Fruit fly (Drosophila melanogaster) whole organism, embryonic: ENCODE measurements around the gene nolo.

Experiments
- CG10431 ChIP-seq: fragments of 200-800 bp; sonication (Bioruptor generic); optimal IDR thresholded peaks from 3 replicates; lab custom pipeline; 2018; ENCODE audit warnings: missing biosample characterization, mild to moderate bottlenecking, missing genetic modification characterization
- CG10462 ChIP-seq: fragments of 200-800 bp; sonication (Bioruptor generic); optimal IDR thresholded peaks from 2 replicates; lab custom pipeline; 2016; ENCODE audit warnings: missing biosample characterization, missing genetic modification characterization
- CG10565 ChIP-seq: fragments of 200-800 bp; sonication (Bioruptor generic); optimal IDR thresholded peaks from 3 replicates; lab custom pipeline; 2016; ENCODE audit warnings: missing biosample characterization, mild to moderate bottlenecking, missing genetic modification characterization
- CG10654 ChIP-seq: fragments of 200-800 bp; sonication (Bioruptor generic); optimal IDR thresholded peaks from 2 replicates; lab custom pipeline; 2016; ENCODE audit warnings: missing biosample characterization, missing genetic modification characterization
- CG11723 ChIP-seq: fragments of 200-800 bp; sonication (Bioruptor generic); optimal IDR thresholded peaks from 2 replicates; lab custom pipeline; 2017; ENCODE audit warnings: missing biosample characterization, mild to moderate bottlenecking, missing genetic modification characterization
- CG12155 ChIP-seq: fragments of 200-800 bp; sonication (Bioruptor generic); optimal IDR thresholded peaks from 3 replicates; lab custom pipeline; 2016; ENCODE audit warnings: missing biosample characterization, missing genetic modification characterization
- CG13123 ChIP-seq: fragments of 200-800 bp; sonication (Bioruptor generic); optimal IDR thresholded peaks from 2 replicates; lab custom pipeline; 2016; ENCODE audit warnings: missing biosample characterization, missing genetic modification characterization
- CG14860 ChIP-seq: fragments of 200-800 bp; sonication (Bioruptor generic); IDR thresholded peaks from 3 replicates; pipeline ENCODE4 v1.3.6; 2022; ENCODE audit warnings: missing biosample characterization, missing genetic modification characterization; ENCODE audit not compliant: partially characterized antibody
- CG15269 ChIP-seq: fragments of 200-800 bp; sonication (Bioruptor generic); optimal IDR thresholded peaks from 2 replicates; lab custom pipeline; 2018; ENCODE audit warnings: missing biosample characterization, mild to moderate bottlenecking, missing genetic modification characterization, moderate library complexity
- CG1647 ChIP-seq: fragments of 200-800 bp; sonication (Bioruptor generic); optimal IDR thresholded peaks from 3 replicates; lab custom pipeline; 2016; ENCODE audit warnings: missing biosample characterization, missing genetic modification characterization
- CG16815 ChIP-seq: fragments of 200-800 bp; sonication (Bioruptor generic); optimal IDR thresholded peaks from 3 replicates; lab custom pipeline; 2017; ENCODE audit warnings: missing biosample characterization, mild to moderate bottlenecking, missing genetic modification characterization
- CG17385 ChIP-seq: fragments of 200-800 bp; sonication (Bioruptor generic); optimal IDR thresholded peaks from 3 replicates; lab custom pipeline; 2018; ENCODE audit warnings: missing biosample characterization, mild to moderate bottlenecking, missing genetic modification characterization
- CG17802 ChIP-seq: fragments of 200-800 bp; sonication (Bioruptor generic); optimal IDR thresholded peaks from 2 replicates; lab custom pipeline; 2018; ENCODE audit warnings: missing biosample characterization, mild to moderate bottlenecking, missing genetic modification characterization, moderate library complexity
- CG3065 ChIP-seq: fragments of 200-800 bp; sonication (Bioruptor generic); optimal IDR thresholded peaks from 2 replicates; lab custom pipeline; 2016; ENCODE audit warnings: missing biosample characterization, missing genetic modification characterization
- CG32767 ChIP-seq: fragments of 200-800 bp; sonication (Bioruptor generic); IDR thresholded peaks from 2 replicates; pipeline ENCODE4 v1.3.6; 2022; ENCODE audit warnings: missing biosample characterization, missing genetic modification characterization
- CG4854 ChIP-seq: fragments of 200-800 bp; sonication (Bioruptor generic); optimal IDR thresholded peaks from 2 replicates; lab custom pipeline; 2016; ENCODE audit warnings: missing biosample characterization, missing genetic modification characterization, inconsistent platforms
- CG5245 ChIP-seq: fragments of 200-800 bp; sonication (Bioruptor generic); optimal IDR thresholded peaks from 3 replicates; lab custom pipeline; 2016; ENCODE audit warnings: missing biosample characterization, missing genetic modification characterization
- CHES-1-like ChIP-seq: fragments of 200-800 bp; sonication (Bioruptor generic); optimal IDR thresholded peaks from 2 replicates; lab custom pipeline; 2016; ENCODE audit warnings: missing biosample characterization, missing genetic modification characterization
- CrebB ChIP-seq: fragments of 200-800 bp; sonication (Bioruptor generic); optimal IDR thresholded peaks from 3 replicates; lab custom pipeline; 2018; ENCODE audit warnings: missing biosample characterization, mild to moderate bottlenecking, missing genetic modification characterization
- Dp ChIP-seq: fragments of 200-800 bp; sonication (Bioruptor generic); optimal IDR thresholded peaks from 2 replicates; lab custom pipeline; 2018; ENCODE audit warnings: missing biosample characterization, mild to moderate bottlenecking, missing genetic modification characterization, moderate library complexity
- E2f2 ChIP-seq: fragments of 200-800 bp; sonication (Bioruptor generic); IDR thresholded peaks from 2 replicates; pipeline ENCODE4 v1.3.6; 2022; ENCODE audit warnings: missing biosample characterization, missing genetic modification characterization
- Fer3 ChIP-seq: fragments of 200-800 bp; sonication (Bioruptor generic); optimal IDR thresholded peaks from 2 replicates; lab custom pipeline; 2018; ENCODE audit warnings: missing biosample characterization, mild to moderate bottlenecking, missing genetic modification characterization, moderate library complexity
- HLHmδ ChIP-seq: fragments of 200-800 bp; sonication (Bioruptor generic); optimal IDR thresholded peaks from 2 replicates; lab custom pipeline; 2018; ENCODE audit warnings: missing biosample characterization, mild to moderate bottlenecking, missing genetic modification characterization, moderate library complexity
- HmgD ChIP-seq: fragments of 200-800 bp; sonication (Bioruptor generic); optimal IDR thresholded peaks from 3 replicates; lab custom pipeline; 2016; ENCODE audit warnings: missing biosample characterization, missing genetic modification characterization
- Hsf ChIP-seq: fragments of 200-800 bp; sonication (Bioruptor generic); optimal IDR thresholded peaks from 3 replicates; lab custom pipeline; 2016; ENCODE audit warnings: missing biosample characterization, missing genetic modification characterization
- Lhr ChIP-seq: fragments of 200-800 bp; sonication (Bioruptor generic); optimal IDR thresholded peaks from 3 replicates; lab custom pipeline; 2017; ENCODE audit warnings: mild to moderate bottlenecking, missing biosample characterization, missing genetic modification reagents, missing genetic modification characterization
- Mrtf ChIP-seq: fragments of 200-800 bp; sonication (Bioruptor generic); IDR thresholded peaks from 3 replicates; pipeline ENCODE4 v1.3.6; 2022; ENCODE audit warnings: missing biosample characterization, missing genetic modification characterization
- Sry-β ChIP-seq: fragments of 200-800 bp; sonication (Bioruptor generic); optimal IDR thresholded peaks from 2 replicates; lab custom pipeline; 2018; ENCODE audit warnings: missing biosample characterization, mild to moderate bottlenecking, missing genetic modification characterization, moderate library complexity
- Trl ChIP-seq, 3 experiments: fragments of >200 bp in 2 of 3; fragments of 200-800 bp in 1 of 3; sonication (Bioruptor generic) in 1 of 3; optimal IDR thresholded peaks; 2 replicates in 1 of 3; 3 replicates in 2 of 3; lab custom pipeline; 2016 to 2017; ENCODE audit warnings: missing biosample characterization in 1 of 3, missing genetic modification characterization in 1 of 3
- Vsx1 ChIP-seq: fragments of 200-800 bp; sonication (Bioruptor generic); optimal IDR thresholded peaks from 2 replicates; lab custom pipeline; 2017; ENCODE audit warnings: missing biosample characterization, mild to moderate bottlenecking, missing genetic modification characterization, missing genetic modification reagents
- al ChIP-seq: fragments of 200-800 bp; sonication (Bioruptor generic); IDR thresholded peaks from 2 replicates; pipeline ENCODE4 v1.3.6; 2022; ENCODE audit warnings: missing biosample characterization, missing genetic modification characterization
- ase ChIP-seq: fragments of 200-800 bp; sonication (Bioruptor generic); IDR thresholded peaks from 3 replicates; pipeline ENCODE4 v1.3.6; 2022; ENCODE audit warnings: missing biosample characterization, missing genetic modification characterization
- chm ChIP-seq: fragments of 200-800 bp; sonication (Bioruptor generic); IDR thresholded peaks from 2 replicates; pipeline ENCODE4 v1.3.6; 2022; ENCODE audit warnings: missing biosample characterization, missing genetic modification characterization
- ci ChIP-seq: fragments of 200-800 bp; sonication (Bioruptor generic); IDR thresholded peaks from 3 replicates; pipeline ENCODE4 v1.3.6; 2022; ENCODE audit warnings: missing biosample characterization, missing genetic modification characterization
- dmrt11E ChIP-seq: fragments of 200-800 bp; sonication (Bioruptor generic); optimal IDR thresholded peaks from 3 replicates; lab custom pipeline; 2018; ENCODE audit warnings: missing biosample characterization, mild to moderate bottlenecking, missing genetic modification characterization, moderate library complexity
- gem ChIP-seq: fragments of 200-800 bp; sonication (Bioruptor generic); optimal IDR thresholded peaks from 2 replicates; lab custom pipeline; 2019; ENCODE audit warnings: missing biosample characterization, mild to moderate bottlenecking, missing genetic modification characterization, moderate library complexity
- gt ChIP-seq: fragments of 200-800 bp; sonication (Bioruptor generic); IDR thresholded peaks from 2 replicates; pipeline ENCODE4 v1.3.6; 2022; ENCODE audit warnings: missing biosample characterization, missing genetic modification characterization
- jing ChIP-seq: fragments of 200-800 bp; sonication (Bioruptor generic); optimal IDR thresholded peaks from 2 replicates; lab custom pipeline; 2018; ENCODE audit warnings: missing biosample characterization, mild to moderate bottlenecking, missing genetic modification characterization
- jumu ChIP-seq: fragments of 200-800 bp; sonication (Bioruptor generic); optimal IDR thresholded peaks from 3 replicates; lab custom pipeline; 2016; ENCODE audit warnings: missing biosample characterization, missing genetic modification characterization
- kah ChIP-seq: fragments of 200-800 bp; sonication (Bioruptor generic); optimal IDR thresholded peaks from 2 replicates; lab custom pipeline; 2018; ENCODE audit warnings: missing biosample characterization, mild to moderate bottlenecking, missing genetic modification characterization
- lab ChIP-seq: fragments of 200-800 bp; sonication (Bioruptor generic); optimal IDR thresholded peaks from 3 replicates; lab custom pipeline; 2017; ENCODE audit warnings: missing biosample characterization, missing genetic modification characterization, mild to moderate bottlenecking, moderate library complexity, missing genetic modification reagents
- lov ChIP-seq, 2 experiments: fragments of 200-800 bp in 1 of 2; fragments of >200 bp in 1 of 2; sonication (Bioruptor generic) in 1 of 2; IDR thresholded peaks in 1 of 2; optimal IDR thresholded peaks in 1 of 2; 2 replicates in 1 of 2; 3 replicates in 1 of 2; pipeline versions ENCODE4 v1.3.6 to Lab custom; 2017 to 2022; ENCODE audit warnings: missing biosample characterization in 1 of 2, missing genetic modification characterization in 1 of 2
- peb ChIP-seq: fragments of 200-800 bp; sonication (Bioruptor generic); IDR thresholded peaks from 2 replicates; pipeline ENCODE4 v1.3.6; 2022; ENCODE audit warnings: missing biosample characterization, missing genetic modification characterization
- scrt ChIP-seq: fragments of 200-800 bp; sonication (Bioruptor generic); optimal IDR thresholded peaks from 2 replicates; lab custom pipeline; 2018; ENCODE audit warnings: missing biosample characterization, mild to moderate bottlenecking, missing genetic modification characterization, moderate library complexity
- trh ChIP-seq: fragments of 200-800 bp; sonication (Bioruptor generic); optimal IDR thresholded peaks from 2 replicates; lab custom pipeline; 2016; ENCODE audit warnings: missing biosample characterization, missing genetic modification characterization
- usp ChIP-seq: fragments of >200 bp; optimal IDR thresholded peaks from 2 replicates; lab custom pipeline; 2017; ENCODE audit warnings: missing biosample characterization, missing genetic modification characterization
- vfl ChIP-seq: fragments of 200-800 bp; sonication (Bioruptor generic); optimal IDR thresholded peaks from 2 replicates; lab custom pipeline; 2016; ENCODE audit warnings: missing biosample characterization, missing genetic modification characterization
- wdn ChIP-seq: fragments of 200-800 bp; sonication (Bioruptor generic); IDR thresholded peaks from 2 replicates; pipeline ENCODE4 v1.3.6; 2022; ENCODE audit warnings: missing biosample characterization, missing genetic modification characterization

Gene nolo

dm6 chr2L:21757264-21758066 lies 73.6 kb downstream of the nolo start, which contains the start of the genes step and CG1416 (continued):
- no peak for TF ChIP-seq CG4854 (GFP tag; lab: Kevin White, UChicago)
- no peak for TF ChIP-seq CG5245 (GFP tag; lab: Kevin White, UChicago)
- peak; percentile 65 for TF ChIP-seq gem (tag; lab: Kevin White, UChicago)
- TF ChIP-seq CG3065 (GFP tag; lab: Kevin White, UChicago) = no peak
- TF ChIP-seq gt (GFP tag; lab: Robert Waterston, UW) = no peak
- no peak for TF ChIP-seq trh
- no peak for TF ChIP-seq CG15269
- no peak for TF ChIP-seq usp
- 0 out of 2 replicates have a peak, but pooled peaks have one; percentile 27 for TF ChIP-seq CG32767 (GFP tag; lab: Robert Waterston, UW)
- TF ChIP-seq CHES-1-like = peak; percentile 62
- no peak; the same call in 1 of the 3 replicates for TF ChIP-seq Mrtf (GFP tag; lab: Robert Waterston, UW)
- peak; percentile 59 for TF ChIP-seq Hsf (GFP tag; lab: Kevin White, UChicago)
- peak; percentile 15 for TF ChIP-seq CG1647 (GFP tag; lab: Kevin White, UChicago)
- no peak for TF ChIP-seq CrebB (tag; lab: Kevin White, UChicago)
- TF ChIP-seq CG10654 (GFP tag; lab: Kevin White, UChicago) = peak; percentile 10
- peak; percentile 70 for TF ChIP-seq CG16815 (GFP tag; lab: Kevin White, UChicago)
- TF ChIP-seq al = peak; percentile 45; the same call in 1 of the 2 replicates
- no peak for TF ChIP-seq HLHmδ (GFP tag; lab: Kevin White, UChicago)
- peak; percentile 11 for TF ChIP-seq CG11723 (GFP tag; lab: Kevin White, UChicago)
- no peak for TF ChIP-seq Sry-β
- peak; percentile 68 for TF ChIP-seq Lhr
- no peak; the same call in 2 of the 3 replicates for TF ChIP-seq ase (GFP tag; lab: Robert Waterston, UW)
- TF ChIP-seq CG10565 = no peak
- peak; percentile 48 for TF ChIP-seq dmrt11E
- no peak for TF ChIP-seq CG13123 (GFP tag; lab: Kevin White, UChicago)
- TF ChIP-seq HmgD (GFP tag; lab: Kevin White, UChicago) = peak; percentile 46
- no peak for TF ChIP-seq vfl
- TF ChIP-seq jumu (GFP tag; lab: Kevin White, UChicago) = peak; percentile 71
- TF ChIP-seq CG17385 (GFP tag; lab: Kevin White, UChicago) = no peak
- no peak for TF ChIP-seq lab
- TF ChIP-seq Fer3 (tag; lab: Kevin White, UChicago) = peak; percentile 34
- TF ChIP-seq CG10462 (GFP tag; lab: Kevin White, UChicago) = no peak
- no peak for TF ChIP-seq chm (GFP tag; lab: Robert Waterston, UW)
- TF ChIP-seq lov (optimal IDR thresholded peaks at IDR 0.05; lab: Kevin White, UChicago) = no peak
- TF ChIP-seq lov (GFP tag; IDR thresholded peaks at IDR 0.05; lab: Robert Waterston, UW) = no peak
- TF ChIP-seq CG14860 (GFP tag; lab: Robert Waterston, UW) = no peak
- TF ChIP-seq Vsx1 (GFP tag; lab: Kevin White, UChicago) = no peak
- no peak for TF ChIP-seq Dp (GFP tag; lab: Kevin White, UChicago)
- peak; percentile 50 for TF ChIP-seq CG12155 (GFP tag; lab: Kevin White, UChicago)
- no peak for TF ChIP-seq wdn
- TF ChIP-seq scrt (GFP tag; lab: Kevin White, UChicago) = no peak
- TF ChIP-seq peb (GFP tag; lab: Robert Waterston, UW) = no peak
- no peak for TF ChIP-seq E2f2
- TF ChIP-seq Trl (optimal IDR thresholded peaks at IDR 0.05; lab: Kevin White, UChicago) = no peak
- peak; percentile 71 for TF ChIP-seq Trl (GFP tag; optimal IDR thresholded peaks at IDR 0.05; lab: Kevin White, UChicago)
- no peak for TF ChIP-seq ci
- TF ChIP-seq CG17802 (tag; lab: Kevin White, UChicago) = peak; percentile 90
- TF ChIP-seq CG10431 (GFP tag; lab: Kevin White, UChicago) = no peak
- no peak for TF ChIP-seq kah (GFP tag; lab: Kevin White, UChicago)
- TF ChIP-seq jing (GFP tag; lab: Kevin White, UChicago) = no peak
